Worm (Caenorhabditis elegans) whole organism, early embryonic: ENCODE results near the gene F54D10.5.

Experiments used
- B0310.2 ChIP-seq: sonication (generic microtip); optimal IDR thresholded peaks from 2 replicates; lab custom pipeline; 2016; ENCODE audit warnings: mild to moderate bottlenecking, missing genetic modification characterization, missing compliant biosample characterization
- F13C5.2 ChIP-seq: sonication (generic microtip); optimal IDR thresholded peaks from 2 replicates; lab custom pipeline; 2017; ENCODE audit warnings: mild to moderate bottlenecking, missing genetic modification characterization, inconsistent platforms, missing compliant biosample characterization
- aly-1 ChIP-seq: sonication (generic microtip); optimal IDR thresholded peaks from 2 replicates; lab custom pipeline; 2016; ENCODE audit warnings: missing genetic modification characterization, missing compliant biosample characterization
- ama-1 ChIP-seq: fragments of 150-350 bp; optimal IDR thresholded peaks from 2 replicates; lab custom pipeline; 2014
- ceh-36 ChIP-seq: sonication (generic microtip); optimal IDR thresholded peaks from 2 replicates; lab custom pipeline; 2016; ENCODE audit warnings: missing genetic modification characterization, inconsistent platforms, missing compliant biosample characterization
- ets-7 ChIP-seq: sonication (generic microtip); optimal IDR thresholded peaks from 2 replicates; lab custom pipeline; 2016; ENCODE audit warnings: missing genotype, missing genetic modification characterization, missing compliant biosample characterization
- flt-1 ChIP-seq: fragments of 200-800 bp; sonication (Bioruptor generic); IDR thresholded peaks from 2 replicates; pipeline ENCODE4 v1.3.6; 2022; ENCODE audit warnings: missing genetic modification characterization, missing compliant biosample characterization
- hmbx-1 ChIP-seq: sonication (generic microtip); optimal IDR thresholded peaks from 2 replicates; lab custom pipeline; 2016; ENCODE audit warnings: mild to moderate bottlenecking, missing genetic modification characterization, missing compliant biosample characterization
- hmg-4 ChIP-seq: fragments of 200-800 bp; sonication (Bioruptor generic); optimal IDR thresholded peaks from 2 replicates; lab custom pipeline; 2018; ENCODE audit warnings: mild to moderate bottlenecking, missing genetic modification characterization, missing compliant biosample characterization
- hnd-1 ChIP-seq: sonication (generic microtip); optimal IDR thresholded peaks from 2 replicates; lab custom pipeline; 2016; ENCODE audit warnings: missing genetic modification characterization, missing compliant biosample characterization
- scrt-1 ChIP-seq: fragments of 200-800 bp; sonication (Bioruptor generic); IDR thresholded peaks from 2 replicates; pipeline ENCODE4 v1.3.6; 2022; ENCODE audit warnings: missing genetic modification characterization, missing compliant biosample characterization
- sea-1 ChIP-seq: fragments of 200-800 bp; sonication (Bioruptor generic); conservative IDR thresholded peaks from 2 replicates; pipeline ENCODE4 v1.3.6; 2022; ENCODE audit warnings: missing genetic modification characterization, missing compliant biosample characterization
- tbx-11 ChIP-seq: fragments of 200-800 bp; sonication (Bioruptor generic); IDR thresholded peaks from 2 replicates; pipeline ENCODE4 v1.3.6; 2022; ENCODE audit warnings: missing genetic modification characterization, missing compliant biosample characterization
- tbx-37 ChIP-seq: fragments of 200-800 bp; sonication (Bioruptor generic); conservative IDR thresholded peaks from 2 replicates; pipeline ENCODE4 v1.3.6; 2022; ENCODE audit warnings: missing genetic modification reagents, missing genetic modification characterization, missing compliant biosample characterization

ce11 chrII:3777802-3778201 lies 30.2 kb downstream of the F54D10.5 start:
- no peak for TF ChIP-seq ceh-36 (tag; lab: Kevin White, UChicago)
- TF ChIP-seq ama-1 (lab: Kevin White, UChicago) = no peak
- no peak for TF ChIP-seq tbx-37
- no peak for TF ChIP-seq sea-1
- no peak for TF ChIP-seq B0310.2 (tag; lab: Kevin White, UChicago)
- no peak for TF ChIP-seq F13C5.2 (tag; lab: Kevin White, UChicago)
- TF ChIP-seq hmg-4 (GFP tag; lab: Kevin White, UChicago) = no peak
- TF ChIP-seq hnd-1 (tag; lab: Kevin White, UChicago) = no peak
- no peak for TF ChIP-seq flt-1
- no peak for TF ChIP-seq aly-1
- no peak for TF ChIP-seq tbx-11
- no peak for TF ChIP-seq ets-7 (tag; lab: Kevin White, UChicago)
- no peak for TF ChIP-seq scrt-1 (GFP tag; lab: Robert Waterston, UW)
- no peak for TF ChIP-seq hmbx-1 (tag; lab: Kevin White, UChicago)
